Worm (Caenorhabditis elegans) whole organism, late embryonic: ENCODE data around the gene smcr-8.
A peak's percentile ranks its signal among the peaks of the same experiment; 100 is the strongest.

ENCODE experiments used
- C08G9.2 ChIP-seq: sonication (generic microtip); optimal IDR thresholded peaks from 2 replicates; lab custom pipeline; 2016; ENCODE audit warnings: mild to moderate bottlenecking, missing genetic modification characterization, moderate library complexity, missing compliant biosample characterization
- C38D4.7 ChIP-seq: fragments of 200-800 bp; sonication (Bioruptor generic); optimal IDR thresholded peaks from 2 replicates; lab custom pipeline; 2018; ENCODE audit warnings: mild to moderate bottlenecking, missing genetic modification characterization, moderate library complexity, missing compliant biosample characterization
- T23F11.4 ChIP-seq: fragments of 200-800 bp; sonication (Bioruptor generic); optimal IDR thresholded peaks from 2 replicates; lab custom pipeline; 2018; ENCODE audit warnings: mild to moderate bottlenecking, missing genetic modification characterization, missing compliant biosample characterization
- Y22D7AL.16 ChIP-seq: sonication (generic microtip); optimal IDR thresholded peaks from 2 replicates; lab custom pipeline; 2016; ENCODE audit warnings: missing genetic modification characterization, missing compliant biosample characterization
- ahr-1 ChIP-seq: sonication (generic microtip); optimal IDR thresholded peaks from 2 replicates; lab custom pipeline; 2016; ENCODE audit warnings: missing genetic modification characterization, missing compliant biosample characterization
- ceh-18 ChIP-seq: sonication (generic microtip); optimal IDR thresholded peaks from 2 replicates; lab custom pipeline; 2016; ENCODE audit warnings: missing genetic modification characterization, missing compliant biosample characterization
- ceh-2 ChIP-seq: sonication (generic microtip); optimal IDR thresholded peaks from 2 replicates; lab custom pipeline; 2016; ENCODE audit warnings: missing genotype, missing genetic modification characterization, missing compliant biosample characterization
- ceh-30 ChIP-seq: fragments of 150-350 bp; optimal IDR thresholded peaks from 2 replicates; lab custom pipeline; 2014; ENCODE audit warnings: missing biosample characterization, missing genetic modification characterization
- ceh-31 ChIP-seq: sonication (generic microtip); optimal IDR thresholded peaks from 2 replicates; lab custom pipeline; 2016; ENCODE audit warnings: missing genetic modification characterization, missing compliant biosample characterization
- ceh-34 ChIP-seq: sonication (generic microtip); optimal IDR thresholded peaks from 2 replicates; lab custom pipeline; 2016; ENCODE audit warnings: mild to moderate bottlenecking, missing genetic modification characterization, missing compliant biosample characterization
- ceh-45 ChIP-seq: fragments of 200-800 bp; sonication (Bioruptor generic); IDR thresholded peaks from 2 replicates; pipeline ENCODE4 v1.3.6; 2022; ENCODE audit warnings: missing genetic modification reagents, missing genetic modification characterization, missing compliant biosample characterization
- ceh-48 ChIP-seq: sonication (generic microtip); optimal IDR thresholded peaks from 2 replicates; lab custom pipeline; 2016; ENCODE audit warnings: missing genetic modification characterization, inconsistent platforms, missing compliant biosample characterization
- ceh-9 ChIP-seq: sonication (generic microtip); optimal IDR thresholded peaks from 2 replicates; lab custom pipeline; 2016; ENCODE audit warnings: mild to moderate bottlenecking, missing genetic modification characterization, inconsistent platforms, missing compliant biosample characterization
- che-1 ChIP-seq: sonication (generic microtip); optimal IDR thresholded peaks from 2 replicates; lab custom pipeline; 2016; ENCODE audit warnings: mild to moderate bottlenecking, missing genetic modification characterization, missing compliant biosample characterization
- dmd-4 ChIP-seq: sonication (generic microtip); optimal IDR thresholded peaks from 2 replicates; lab custom pipeline; 2016; ENCODE audit warnings: borderline replicate concordance, missing genetic modification characterization, missing compliant biosample characterization
- dve-1 ChIP-seq: sonication (generic microtip); optimal IDR thresholded peaks from 2 replicates; lab custom pipeline; 2017; ENCODE audit warnings: antibody characterized with exemption, mild to moderate bottlenecking, missing genetic modification characterization, missing compliant biosample characterization
- elt-2 ChIP-seq: sonication (generic microtip); optimal IDR thresholded peaks from 2 replicates; lab custom pipeline; 2016; ENCODE audit warnings: missing genetic modification reagents, missing genetic modification characterization, missing compliant biosample characterization
- elt-4 ChIP-seq: sonication (generic microtip); optimal IDR thresholded peaks from 2 replicates; lab custom pipeline; 2016; ENCODE audit warnings: missing genetic modification characterization, missing compliant biosample characterization
- ets-4 ChIP-seq: sonication (generic microtip); optimal IDR thresholded peaks from 2 replicates; lab custom pipeline; 2016; ENCODE audit warnings: missing genetic modification characterization, missing compliant biosample characterization
- eyg-1 ChIP-seq: sonication (generic microtip); optimal IDR thresholded peaks from 2 replicates; lab custom pipeline; 2016; ENCODE audit warnings: missing genotype, missing genetic modification characterization, missing compliant biosample characterization
- fkh-6 ChIP-seq: sonication (generic microtip); optimal IDR thresholded peaks from 2 replicates; lab custom pipeline; 2016; ENCODE audit warnings: missing genetic modification characterization, missing compliant biosample characterization
- hlh-15 ChIP-seq: sonication (generic microtip); optimal IDR thresholded peaks from 2 replicates; lab custom pipeline; 2016; ENCODE audit warnings: missing genetic modification characterization, missing compliant biosample characterization
- hlh-8 ChIP-seq: sonication (generic microtip); optimal IDR thresholded peaks from 2 replicates; lab custom pipeline; 2016; ENCODE audit warnings: missing genotype, missing genetic modification characterization, missing compliant biosample characterization
- lin-11 ChIP-seq: fragments of 200-800 bp; sonication (Bioruptor generic); optimal IDR thresholded peaks from 2 replicates; lab custom pipeline; 2018; ENCODE audit warnings: mild to moderate bottlenecking, missing genetic modification characterization, missing compliant biosample characterization
- nfya-1 ChIP-seq: sonication (generic microtip); optimal IDR thresholded peaks from 2 replicates; lab custom pipeline; 2017; ENCODE audit warnings: missing genetic modification characterization, mild to moderate bottlenecking, missing compliant biosample characterization, antibody characterized with exemption, moderate library complexity
- npax-4 ChIP-seq: sonication (generic microtip); optimal IDR thresholded peaks from 2 replicates; lab custom pipeline; 2016; ENCODE audit warnings: missing genetic modification characterization, missing compliant biosample characterization
- odd-2 ChIP-seq: sonication (generic microtip); optimal IDR thresholded peaks from 2 replicates; lab custom pipeline; 2017; ENCODE audit warnings: antibody characterized with exemption, mild to moderate bottlenecking, missing genetic modification characterization, missing compliant biosample characterization
- pag-3 ChIP-seq: sonication (generic microtip); optimal IDR thresholded peaks from 2 replicates; lab custom pipeline; 2016; ENCODE audit warnings: missing compliant biosample characterization, missing genetic modification characterization, borderline replicate concordance
- pax-1 ChIP-seq: fragments of 150-350 bp; optimal IDR thresholded peaks from 2 replicates; lab custom pipeline; 2014; ENCODE audit warnings: missing biosample characterization, missing genetic modification characterization
- pha-2 ChIP-seq: sonication (generic microtip); optimal IDR thresholded peaks from 2 replicates; lab custom pipeline; 2017; ENCODE audit warnings: mild to moderate bottlenecking, missing genetic modification characterization, missing compliant biosample characterization
- pqm-1 ChIP-seq: sonication (generic microtip); optimal IDR thresholded peaks from 2 replicates; lab custom pipeline; 2016; ENCODE audit warnings: missing genetic modification characterization, missing compliant biosample characterization
- pros-1 ChIP-seq: fragments of 150-350 bp; optimal IDR thresholded peaks from 2 replicates; lab custom pipeline; 2014; ENCODE audit warnings: missing biosample characterization, missing genetic modification reagents, missing genetic modification characterization
- rnt-1 ChIP-seq: sonication (generic microtip); optimal IDR thresholded peaks from 2 replicates; lab custom pipeline; 2016; ENCODE audit warnings: missing genetic modification characterization, missing compliant biosample characterization
- sdc-2 ChIP-seq: sonication (generic microtip); optimal IDR thresholded peaks from 2 replicates; lab custom pipeline; 2016; ENCODE audit warnings: missing genotype, missing genetic modification characterization, missing compliant biosample characterization
- sox-2 ChIP-seq: fragments of 200-800 bp; sonication (Bioruptor generic); IDR thresholded peaks from 2 replicates; pipeline ENCODE4 v1.3.6; 2022; ENCODE audit warnings: missing genetic modification reagents, missing genetic modification characterization, missing compliant biosample characterization
- syd-9 ChIP-seq: sonication (generic microtip); optimal IDR thresholded peaks from 2 replicates; lab custom pipeline; 2016; ENCODE audit warnings: mild to moderate bottlenecking, missing genetic modification characterization, moderate library complexity, missing compliant biosample characterization
- unc-3 ChIP-seq, 2 experiments: fragments of 200-800 bp in 1 of 2; sonication (Bioruptor generic) in 1 of 2; sonication (generic microtip) in 1 of 2; conservative IDR thresholded peaks in 1 of 2; optimal IDR thresholded peaks in 1 of 2; 2 replicates each; pipeline versions ENCODE4 v1.3.6 to Lab custom; 2016 to 2022; ENCODE audit warnings: missing compliant biosample characterization in 2 of 2, missing genetic modification characterization in 2 of 2, missing genetic modification reagents in 1 of 2
- unc-42 ChIP-seq: sonication (generic microtip); optimal IDR thresholded peaks from 2 replicates; lab custom pipeline; 2016; ENCODE audit warnings: missing genotype, missing genetic modification characterization, missing compliant biosample characterization
- unc-55 ChIP-seq: sonication (generic microtip); optimal IDR thresholded peaks from 2 replicates; lab custom pipeline; 2017; ENCODE audit warnings: missing biosample characterization, missing genetic modification reagents, missing genetic modification characterization
- ztf-16 ChIP-seq: sonication (generic microtip); optimal IDR thresholded peaks from 2 replicates; lab custom pipeline; 2017; ENCODE audit warnings: missing genetic modification characterization, missing compliant biosample characterization

The smcr-8 gene

ce11 chrIII:4952970-4953369 lies 46.2 kb upstream of the smcr-8 start:
- TF ChIP-seq ceh-45 = no peak
- peak; percentile 90 for TF ChIP-seq nfya-1
- no peak for TF ChIP-seq eyg-1

- TF ChIP-seq sox-2 (no peak), elt-2 (tag; lab: Kevin White, UChicago) (no peak), pqm-1 (tag; lab: Kevin White, UChicago) (no peak), ceh-48 (tag; lab: Kevin White, UChicago) (no peak), nfya-1 (no peak), C38D4.7 (GFP tag; lab: Kevin White, UChicago) (no peak)
Measured at ce11 chrIII:4956566-4956965, 42.6 kb upstream of the smcr-8 start, which contains the start of gene C26E6.1. TSS of gene C26E6.1 (plus strand) at chrIII:4956866.

DNA sequence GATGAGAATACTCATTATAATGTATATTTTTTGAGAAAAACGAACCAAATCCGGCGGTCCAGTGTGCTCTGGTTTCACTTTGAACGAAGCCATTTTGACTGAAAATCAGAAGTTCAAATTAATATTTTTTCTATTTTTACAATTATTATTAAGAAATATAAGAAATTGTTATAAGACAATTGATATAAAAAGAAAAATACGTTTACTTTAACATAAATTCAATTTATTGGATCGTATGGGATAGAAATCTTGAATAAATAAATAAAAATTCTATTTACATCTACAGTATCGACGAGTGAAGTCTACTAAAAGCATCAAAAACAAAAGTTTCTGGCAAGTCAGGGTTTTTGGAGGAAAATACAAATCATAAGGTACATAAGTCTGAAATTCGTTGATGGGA lies 39.0 kb upstream of the smcr-8 start, which contains the start of gene C27F2.4:
C27F2.4 (minus strand) TSS at position 101 of the 400 bp plus-strand sequence.
- TF ChIP-seq T23F11.4 (GFP tag; lab: Kevin White, UChicago) = no peak
- no peak for TF ChIP-seq eyg-1
- TF ChIP-seq syd-9 = no peak
- no peak for TF ChIP-seq ceh-31
- no peak for TF ChIP-seq rnt-1 (tag; lab: Kevin White, UChicago)
- no peak for TF ChIP-seq unc-3 (GFP tag; conservative IDR thresholded peaks at IDR 0.05; lab: Robert Waterston, UW)
- no peak for TF ChIP-seq unc-3 (tag; optimal IDR thresholded peaks at IDR 0.05; lab: Kevin White, UChicago)
- no peak for TF ChIP-seq fkh-6 (tag; lab: Kevin White, UChicago)
- no peak for TF ChIP-seq pqm-1 (tag; lab: Kevin White, UChicago)
- no peak for TF ChIP-seq ets-4 (tag; lab: Kevin White, UChicago)
- TF ChIP-seq dmd-4 (tag; lab: Kevin White, UChicago) = no peak
- no peak for TF ChIP-seq Y22D7AL.16
- TF ChIP-seq hlh-15 (tag; lab: Kevin White, UChicago) = no peak
- TF ChIP-seq unc-42 = no peak
- no peak for TF ChIP-seq ceh-9 (tag; lab: Kevin White, UChicago)
- TF ChIP-seq ztf-16 = no peak
- no peak for TF ChIP-seq ceh-30 (tag; lab: Kevin White, UChicago)

DNA sequence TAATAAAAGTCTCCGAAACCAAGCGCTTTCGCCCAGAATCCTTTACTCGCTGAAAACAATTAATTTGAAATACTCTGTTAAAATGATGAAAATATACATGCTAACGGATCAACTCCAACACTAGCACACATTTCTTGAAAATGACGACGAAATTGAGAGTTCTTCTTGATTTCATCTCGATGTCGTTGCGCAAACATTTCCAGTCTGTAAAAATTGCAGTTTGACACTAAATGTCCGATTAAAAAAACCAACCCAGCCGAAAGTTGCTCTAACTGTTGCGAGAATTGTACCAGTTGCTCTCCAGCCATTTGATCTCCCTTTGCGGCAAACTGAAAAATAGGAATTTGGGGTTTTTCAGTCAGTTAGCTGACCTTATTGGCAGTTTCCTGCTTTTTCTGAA lies 37.9 kb upstream of the smcr-8 start:
- TF ChIP-seq elt-4 (tag; lab: Kevin White, UChicago) (no peak), hlh-8 (tag; lab: Kevin White, UChicago) (no peak), pax-1 (tag; lab: Kevin White, UChicago) (no peak), dmd-4 (tag; lab: Kevin White, UChicago) (no peak)

DNA sequence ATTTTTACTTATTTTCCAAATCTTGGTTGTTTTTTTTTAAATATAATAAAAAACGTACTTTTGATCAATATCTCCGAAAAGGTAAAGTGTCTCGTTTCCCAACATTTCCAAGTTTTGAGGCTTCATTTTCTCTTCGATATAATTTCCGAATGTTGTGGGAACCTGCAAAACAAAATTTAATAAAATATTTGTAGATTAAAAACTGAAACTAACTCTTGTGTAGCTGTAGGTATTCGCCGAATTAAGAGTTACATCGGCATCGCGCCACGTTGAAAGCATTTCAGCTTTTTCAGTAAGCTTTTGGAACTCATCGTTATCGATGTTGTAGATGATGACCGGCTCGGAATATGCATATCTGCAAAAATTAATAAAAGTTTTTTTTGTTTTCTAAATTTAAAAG lies 36.8 kb upstream of the smcr-8 start, which contains the start of gene vps-22:
vps-22 (minus strand) TSS at position 101 of the 400 bp plus-strand sequence.
- TF ChIP-seq pros-1 (no peak), pha-2 (tag; lab: Kevin White, UChicago) (no peak)

DNA sequence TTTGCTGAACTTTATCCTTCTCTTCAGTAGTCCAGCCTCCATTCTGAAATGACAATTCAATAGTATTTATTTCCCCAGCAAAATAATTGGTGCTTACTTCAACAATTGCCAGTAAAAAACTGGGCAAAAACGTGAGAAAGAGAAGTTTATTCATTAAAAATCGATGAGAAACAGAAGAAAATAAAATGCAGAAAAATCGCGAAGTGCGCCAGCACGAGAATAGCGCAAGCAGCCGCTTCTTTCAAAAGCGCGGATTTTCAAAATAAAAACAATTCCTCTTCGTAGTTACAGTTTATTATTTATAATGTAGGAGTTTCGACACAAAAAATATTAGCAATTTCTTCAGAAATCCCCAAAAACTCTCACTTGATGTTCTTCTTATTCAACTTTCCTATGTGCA lies 36.3 kb upstream of the smcr-8 start, which contains the start of gene C27F2.9:
C27F2.9 (minus strand) TSS at position 159 of the 400 bp plus-strand sequence.
- TF ChIP-seq ceh-2 = peak; percentile 1
- TF ChIP-seq elt-2 (tag; lab: Kevin White, UChicago) = peak; percentile 61
- TF ChIP-seq che-1 (tag; lab: Kevin White, UChicago) = no peak
- peak; percentile 24 for TF ChIP-seq ceh-30 (tag; lab: Kevin White, UChicago)
- TF ChIP-seq sox-2 = peak; percentile 48
- peak; percentile 82 for TF ChIP-seq nfya-1
- TF ChIP-seq pag-3 (tag; lab: Kevin White, UChicago) = no peak
- TF ChIP-seq dve-1 (tag; lab: Kevin White, UChicago) = peak; percentile 23
- no peak for TF ChIP-seq dmd-4 (tag; lab: Kevin White, UChicago)
- peak; percentile 19 for TF ChIP-seq rnt-1 (tag; lab: Kevin White, UChicago)
- peak; percentile 4 for TF ChIP-seq C08G9.2 (tag; lab: Kevin White, UChicago)
- TF ChIP-seq lin-11 (tag; lab: Kevin White, UChicago) = peak; percentile 25
- TF ChIP-seq odd-2 = no peak
- TF ChIP-seq sdc-2 (tag; lab: Kevin White, UChicago) = peak; percentile 50
- TF ChIP-seq npax-4 = peak; percentile 1
- TF ChIP-seq ets-4 (tag; lab: Kevin White, UChicago) = peak; percentile 77
- TF ChIP-seq ceh-9 (tag; lab: Kevin White, UChicago) = no peak
- TF ChIP-seq ztf-16 = no peak
- TF ChIP-seq Y22D7AL.16 = peak; percentile 16
- TF ChIP-seq ceh-31 = peak; percentile 73
- peak; percentile 51 for TF ChIP-seq ceh-34 (tag; lab: Kevin White, UChicago)
- TF ChIP-seq unc-42 = peak; percentile 56
- TF ChIP-seq ahr-1 (tag; lab: Kevin White, UChicago) = no peak
- TF ChIP-seq ceh-18 (tag; lab: Kevin White, UChicago) = peak; percentile 76
- TF ChIP-seq unc-55 (GFP tag; lab: Kevin White, UChicago) = peak; percentile 26
- peak; percentile 81 for TF ChIP-seq ceh-48 (tag; lab: Kevin White, UChicago)
